Fruit fly (Drosophila melanogaster) whole organism, embryonic: Measurements from ENCODE around the gene CG17778.

Experiments
- Adf1 ChIP-seq: fragments of 200-800 bp; sonication (Bioruptor generic); IDR thresholded peaks from 2 replicates; pipeline ENCODE4 v1.3.6; 2022; ENCODE audit warnings: missing biosample characterization, missing genetic modification characterization
- Aef1 ChIP-seq: fragments of 200-800 bp; sonication (Bioruptor generic); IDR thresholded peaks from 3 replicates; pipeline ENCODE4 v1.3.6; 2022; ENCODE audit warnings: missing biosample characterization, missing genetic modification characterization
- Atf6 ChIP-seq: fragments of 200-800 bp; sonication (Bioruptor generic); IDR thresholded peaks from 2 replicates; pipeline ENCODE4 v1.3.6; 2022; ENCODE audit warnings: missing biosample characterization, missing genetic modification characterization
- Blimp-1 ChIP-seq: fragments of 200-800 bp; sonication (Bioruptor generic); optimal IDR thresholded peaks from 3 replicates; lab custom pipeline; 2018; ENCODE audit warnings: missing biosample characterization, missing genetic modification characterization, mild to moderate bottlenecking, moderate library complexity, missing genetic modification reagents
- BtbVII ChIP-seq: fragments of 200-800 bp; sonication (Bioruptor generic); optimal IDR thresholded peaks from 3 replicates; lab custom pipeline; 2017; ENCODE audit warnings: missing biosample characterization, mild to moderate bottlenecking, missing genetic modification characterization
- CG10366 ChIP-seq: fragments of 200-800 bp; sonication (Bioruptor generic); IDR thresholded peaks from 2 replicates; pipeline ENCODE4 v1.3.6; 2022; ENCODE audit warnings: missing biosample characterization, missing genetic modification characterization
- CG15514 ChIP-seq: fragments of 200-800 bp; sonication (Bioruptor generic); optimal IDR thresholded peaks from 3 replicates; lab custom pipeline; 2017; ENCODE audit warnings: missing biosample characterization, missing genetic modification characterization, mild to moderate bottlenecking, moderate library complexity, missing genetic modification reagents
- CG15601 ChIP-seq: fragments of 200-800 bp; sonication (Bioruptor generic); optimal IDR thresholded peaks from 3 replicates; lab custom pipeline; 2019; ENCODE audit warnings: missing biosample characterization, mild to moderate bottlenecking, missing genetic modification characterization, moderate library complexity
- CG1647 ChIP-seq: fragments of 200-800 bp; sonication (Bioruptor generic); optimal IDR thresholded peaks from 3 replicates; lab custom pipeline; 2016; ENCODE audit warnings: missing biosample characterization, missing genetic modification characterization
- CG17328 ChIP-seq: fragments of 200-800 bp; sonication (Bioruptor generic); IDR thresholded peaks from 2 replicates; pipeline ENCODE4 v1.3.6; 2022; ENCODE audit warnings: missing biosample characterization, missing genetic modification characterization
- CG17912 ChIP-seq: fragments of 200-800 bp; sonication (Bioruptor generic); optimal IDR thresholded peaks from 2 replicates; lab custom pipeline; 2018; ENCODE audit warnings: missing biosample characterization, mild to moderate bottlenecking, missing genetic modification characterization
- CG18476 ChIP-seq: fragments of 200-800 bp; sonication (Bioruptor generic); optimal IDR thresholded peaks from 2 replicates; lab custom pipeline; 2016; ENCODE audit warnings: missing biosample characterization, mild to moderate bottlenecking, missing genetic modification characterization
- CG32767 ChIP-seq: fragments of 200-800 bp; sonication (Bioruptor generic); IDR thresholded peaks from 2 replicates; pipeline ENCODE4 v1.3.6; 2022; ENCODE audit warnings: missing biosample characterization, missing genetic modification characterization
- CG3281 ChIP-seq: fragments of 200-800 bp; sonication (Bioruptor generic); optimal IDR thresholded peaks from 3 replicates; lab custom pipeline; 2017; ENCODE audit warnings: missing biosample characterization, mild to moderate bottlenecking, missing genetic modification characterization
- CG3407 ChIP-seq: fragments of 200-800 bp; sonication (Bioruptor generic); optimal IDR thresholded peaks from 2 replicates; lab custom pipeline; 2018; ENCODE audit warnings: missing biosample characterization, mild to moderate bottlenecking, missing genetic modification characterization
- CG5953 ChIP-seq: fragments of 200-800 bp; sonication (Bioruptor generic); IDR thresholded peaks from 2 replicates; pipeline ENCODE4 v1.3.6; 2022; ENCODE audit warnings: missing biosample characterization, missing genetic modification characterization
- CG7357 ChIP-seq: fragments of 200-800 bp; sonication (Bioruptor generic); IDR thresholded peaks from 3 replicates; pipeline ENCODE4 v1.3.6; 2022; ENCODE audit warnings: missing biosample characterization, missing genetic modification characterization
- CG7556 ChIP-seq: fragments of 200-800 bp; sonication (Bioruptor generic); optimal IDR thresholded peaks from 2 replicates; lab custom pipeline; 2017; ENCODE audit warnings: missing biosample characterization, mild to moderate bottlenecking, missing genetic modification characterization
- CG7839 ChIP-seq: fragments of 200-800 bp; sonication (Bioruptor generic); optimal IDR thresholded peaks from 3 replicates; lab custom pipeline; 2018; ENCODE audit warnings: missing biosample characterization, mild to moderate bottlenecking, missing genetic modification characterization, moderate library complexity
- CG8478 ChIP-seq: fragments of >200 bp; optimal IDR thresholded peaks from 2 replicates; lab custom pipeline; 2018
- CG9215 ChIP-seq: fragments of 200-800 bp; sonication (Bioruptor generic); IDR thresholded peaks from 2 replicates; pipeline ENCODE4 v1.3.6; 2022; ENCODE audit warnings: missing biosample characterization, missing genetic modification characterization
- CTCF ChIP-seq: fragments of 200-800 bp; sonication (Bioruptor generic); optimal IDR thresholded peaks from 2 replicates; lab custom pipeline; 2017; ENCODE audit warnings: missing biosample characterization, mild to moderate bottlenecking, missing genetic modification characterization, moderate library complexity
- Doc2 ChIP-seq: fragments of 200-800 bp; sonication (Bioruptor generic); IDR thresholded peaks from 2 replicates; pipeline ENCODE4 v1.3.6; 2022; ENCODE audit warnings: missing biosample characterization, missing genetic modification characterization
- E2f2 ChIP-seq: fragments of 200-800 bp; sonication (Bioruptor generic); IDR thresholded peaks from 2 replicates; pipeline ENCODE4 v1.3.6; 2022; ENCODE audit warnings: missing biosample characterization, missing genetic modification characterization
- Ets97D ChIP-seq: fragments of 200-800 bp; sonication (Bioruptor generic); optimal IDR thresholded peaks from 3 replicates; lab custom pipeline; 2016; ENCODE audit warnings: missing biosample characterization, missing genetic modification characterization
- H2.0 ChIP-seq: fragments of 200-800 bp; sonication (Bioruptor generic); IDR thresholded peaks from 2 replicates; pipeline ENCODE4 v1.3.6; 2022; ENCODE audit warnings: missing biosample characterization, missing genetic modification characterization
- HmgD ChIP-seq: fragments of 200-800 bp; sonication (Bioruptor generic); optimal IDR thresholded peaks from 3 replicates; lab custom pipeline; 2016; ENCODE audit warnings: missing biosample characterization, missing genetic modification characterization
- Hr39 ChIP-seq: fragments of >200 bp; optimal IDR thresholded peaks from 2 replicates; lab custom pipeline; 2017
- Hr51 ChIP-seq, 2 experiments: fragments of 200-800 bp; sonication (Bioruptor generic); optimal IDR thresholded peaks; 2 replicates in 1 of 2; 3 replicates in 1 of 2; lab custom pipeline; 2016 to 2018; ENCODE audit warnings: missing biosample characterization in 2 of 2, missing genetic modification characterization in 2 of 2, mild to moderate bottlenecking in 1 of 2, moderate library complexity in 1 of 2
- Ssrp ChIP-seq: fragments of 200-800 bp; sonication (Bioruptor generic); optimal IDR thresholded peaks from 2 replicates; lab custom pipeline; 2018; ENCODE audit warnings: missing biosample characterization, mild to moderate bottlenecking, missing genetic modification characterization, moderate library complexity
- Trl ChIP-seq, 3 experiments: fragments of >200 bp in 2 of 3; fragments of 200-800 bp in 1 of 3; sonication (Bioruptor generic) in 1 of 3; optimal IDR thresholded peaks; 2 replicates in 1 of 3; 3 replicates in 2 of 3; lab custom pipeline; 2016 to 2017; ENCODE audit warnings: missing biosample characterization in 1 of 3, missing genetic modification characterization in 1 of 3
- ab ChIP-seq: fragments of 200-800 bp; sonication (Bioruptor generic); optimal IDR thresholded peaks from 2 replicates; lab custom pipeline; 2016; ENCODE audit warnings: missing biosample characterization, missing genetic modification characterization
- abd-A ChIP-seq: fragments of 200-800 bp; sonication (Bioruptor generic); optimal IDR thresholded peaks from 3 replicates; lab custom pipeline; 2019; ENCODE audit warnings: missing biosample characterization, mild to moderate bottlenecking, missing genetic modification characterization, moderate library complexity
- aop ChIP-seq: fragments of 200-800 bp; sonication (Bioruptor generic); IDR thresholded peaks from 2 replicates; pipeline ENCODE4 v1.3.6; 2022; ENCODE audit warnings: missing biosample characterization, missing genetic modification characterization
- az2 ChIP-seq: fragments of 200-800 bp; sonication (Bioruptor generic); optimal IDR thresholded peaks from 3 replicates; lab custom pipeline; 2016; ENCODE audit warnings: missing biosample characterization, missing genetic modification characterization
- bbx ChIP-seq: fragments of 200-800 bp; sonication (Bioruptor generic); IDR thresholded peaks from 2 replicates; pipeline ENCODE4 v1.3.6; 2022; ENCODE audit warnings: missing biosample characterization, missing genetic modification characterization; ENCODE audit not compliant: partially characterized antibody
- cg ChIP-seq: fragments of 200-800 bp; sonication (Bioruptor generic); optimal IDR thresholded peaks from 3 replicates; lab custom pipeline; 2019; ENCODE audit warnings: missing biosample characterization, mild to moderate bottlenecking, missing genetic modification characterization, moderate library complexity
- chif ChIP-seq, 2 experiments: fragments of 200-800 bp; sonication (Bioruptor generic); optimal IDR thresholded peaks; 3 replicates each; lab custom pipeline; 2016; ENCODE audit warnings: missing biosample characterization in 2 of 2, missing genetic modification characterization in 2 of 2
- dan ChIP-seq: fragments of 200-800 bp; sonication (Bioruptor generic); IDR thresholded peaks from 2 replicates; pipeline ENCODE4 v1.3.6; 2022; ENCODE audit warnings: missing biosample characterization, missing genetic modification characterization
- dmrt99B ChIP-seq: fragments of 200-800 bp; sonication (Bioruptor generic); optimal IDR thresholded peaks from 2 replicates; lab custom pipeline; 2018; ENCODE audit warnings: missing biosample characterization, mild to moderate bottlenecking, missing genetic modification characterization, moderate library complexity
- h ChIP-seq: fragments of >200 bp; optimal IDR thresholded peaks from 2 replicates; lab custom pipeline; 2017
- klu ChIP-seq: fragments of 200-800 bp; sonication (Bioruptor generic); IDR thresholded peaks from 2 replicates; pipeline ENCODE4 v1.3.6; 2022; ENCODE audit warnings: missing biosample characterization, missing genetic modification characterization
- luna ChIP-seq: fragments of 200-800 bp; sonication (Bioruptor generic); optimal IDR thresholded peaks from 2 replicates; lab custom pipeline; 2016; ENCODE audit warnings: missing biosample characterization, missing genetic modification characterization
- mirr ChIP-seq: fragments of 200-800 bp; sonication (Bioruptor generic); optimal IDR thresholded peaks from 3 replicates; lab custom pipeline; 2018; ENCODE audit warnings: missing biosample characterization, mild to moderate bottlenecking, missing genetic modification characterization
- oc ChIP-seq: fragments of 200-800 bp; sonication (Bioruptor generic); optimal IDR thresholded peaks from 2 replicates; lab custom pipeline; 2018; ENCODE audit warnings: missing biosample characterization, mild to moderate bottlenecking, missing genetic modification characterization, moderate library complexity
- pzg ChIP-seq: fragments of 200-800 bp; sonication (Bioruptor generic); optimal IDR thresholded peaks from 3 replicates; lab custom pipeline; 2018; ENCODE audit warnings: missing biosample characterization, mild to moderate bottlenecking, missing genetic modification characterization, moderate library complexity
- repo ChIP-seq: fragments of 200-800 bp; sonication (Bioruptor generic); optimal IDR thresholded peaks from 2 replicates; lab custom pipeline; 2016; ENCODE audit warnings: missing biosample characterization, missing genetic modification characterization
- seq ChIP-seq: fragments of 200-800 bp; sonication (Bioruptor generic); IDR thresholded peaks from 2 replicates; pipeline ENCODE4 v1.3.6; 2022; ENCODE audit warnings: missing biosample characterization, missing genetic modification characterization
- slou ChIP-seq: fragments of 200-800 bp; sonication (Bioruptor generic); optimal IDR thresholded peaks from 3 replicates; lab custom pipeline; 2016; ENCODE audit warnings: missing biosample characterization, missing genetic modification characterization
- slp2 ChIP-seq: fragments of 200-800 bp; sonication (Bioruptor generic); optimal IDR thresholded peaks from 2 replicates; lab custom pipeline; 2016; ENCODE audit warnings: missing biosample characterization, missing genetic modification characterization
- toy ChIP-seq: fragments of 200-800 bp; sonication (Bioruptor generic); IDR thresholded peaks from 2 replicates; pipeline ENCODE4 v1.3.6; 2022; ENCODE audit warnings: missing biosample characterization, missing genetic modification characterization

CG17778 gene

dm6 chrX:522357-523043, 28.1 kb downstream of the CG17778 start (continued):
- TF ChIP-seq CG8478 (lab: Kevin White, UChicago) (peak; percentile 6), ab (peak; percentile 93), CG7357 (GFP tag; lab: Robert Waterston, UW) (no peak), CG5953 (GFP tag; lab: Robert Waterston, UW) (peak; percentile 75), az2 (peak; percentile 79), Hr51 (GFP tag; optimal IDR thresholded peaks at IDR 0.05; lab: Kevin White, UChicago) (peak; percentile 50 to 87), E2f2 (GFP tag; lab: Robert Waterston, UW) (peak; percentile 49; the same call in 1 of the 2 replicates), HmgD (GFP tag; lab: Kevin White, UChicago) (peak; percentile 87), Adf1 (GFP tag; lab: Robert Waterston, UW) (peak; percentile 44; the same call in 1 of the 2 replicates), mirr (GFP tag; lab: Kevin White, UChicago) (peak; percentile 95), Doc2 (peak; percentile 65; the same call in 1 of the 2 replicates), CG3281 (GFP tag; lab: Kevin White, UChicago) (peak; percentile 61), Ets97D (peak; percentile 49), luna (GFP tag; lab: Kevin White, UChicago) (peak; percentile 70), seq (GFP tag; lab: Robert Waterston, UW) (peak; percentile 75; the same call in 1 of the 2 replicates), CG1647 (peak; percentile 84), BtbVII (GFP tag; lab: Kevin White, UChicago) (peak; percentile 42), Atf6 (GFP tag; lab: Robert Waterston, UW) (peak; percentile 84), Aef1 (GFP tag; lab: Robert Waterston, UW) (peak; percentile 75), CG15514 (GFP tag; lab: Kevin White, UChicago) (peak; percentile 84), slou (GFP tag; lab: Kevin White, UChicago) (peak; percentile 40), CG15601 (tag; lab: Kevin White, UChicago) (peak; percentile 16), Blimp-1 (GFP tag; lab: Kevin White, UChicago) (peak; percentile 63), abd-A (tag; lab: Kevin White, UChicago) (peak; percentile 55), CG3407 (GFP tag; lab: Kevin White, UChicago) (peak; percentile 65), oc (peak; percentile 69), CG10366 (GFP tag; lab: Robert Waterston, UW) (peak; percentile 84), H2.0 (GFP tag; lab: Robert Waterston, UW) (peak; percentile 86), Trl (optimal IDR thresholded peaks at IDR 0.05; lab: Kevin White, UChicago) (peak; percentile 82 to 90), Trl (GFP tag; optimal IDR thresholded peaks at IDR 0.05; lab: Kevin White, UChicago) (peak; percentile 93), CG18476 (GFP tag; lab: Kevin White, UChicago) (peak; percentile 10), CG7556 (peak; percentile 35), toy (GFP tag; lab: Robert Waterston, UW) (peak; percentile 68), CG9215 (GFP tag; lab: Robert Waterston, UW) (peak; percentile 69; the same call in 1 of the 2 replicates), CG17328 (GFP tag; lab: Robert Waterston, UW) (peak; percentile 77), cg (GFP tag; lab: Kevin White, UChicago) (peak; percentile 86), chif (GFP tag; optimal IDR thresholded peaks at IDR 0.05; lab: Kevin White, UChicago) (peak; percentile 74 to 78), CG7839 (tag; lab: Kevin White, UChicago) (peak; percentile 73), CG32767 (GFP tag; lab: Robert Waterston, UW) (peak; percentile 92), h (lab: Kevin White, UChicago) (no peak), aop (GFP tag; lab: Robert Waterston, UW) (peak; percentile 76; the same call in 1 of the 2 replicates), CTCF (GFP tag; lab: Kevin White, UChicago) (no peak), CG17912 (GFP tag; lab: Kevin White, UChicago) (peak; percentile 74), dmrt99B (tag; lab: Kevin White, UChicago) (peak; percentile 66), Hr39 (lab: Kevin White, UChicago) (no peak), pzg (GFP tag; lab: Kevin White, UChicago) (peak; percentile 25), bbx (GFP tag; lab: Robert Waterston, UW) (peak; percentile 58; the same call in 1 of the 2 replicates), dan (GFP tag; lab: Robert Waterston, UW) (no peak), repo (peak; percentile 79), Ssrp (tag; lab: Kevin White, UChicago) (peak; percentile 26), slp2 (GFP tag; lab: Kevin White, UChicago) (peak; percentile 77), klu (GFP tag; lab: Robert Waterston, UW) (peak; percentile 57; the same call in 1 of the 2 replicates)
